Worm (Caenorhabditis elegans) whole organism, L3 larva: Measurements from ENCODE around the gene C07H4.1.

ENCODE experiments used
- R02D3.7 ChIP-seq: fragments of 150-350 bp; optimal IDR thresholded peaks from 2 replicates; lab custom pipeline; 2014; ENCODE audit warnings: missing biosample characterization, missing genetic modification characterization
- ZK546.5 ChIP-seq: sonication (generic microtip); optimal IDR thresholded peaks from 2 replicates; lab custom pipeline; 2017; ENCODE audit warnings: missing biosample characterization, missing genetic modification characterization
- aly-2 ChIP-seq: fragments of 150-350 bp; optimal IDR thresholded peaks from 2 replicates; lab custom pipeline; 2014; ENCODE audit warnings: missing biosample characterization, missing genetic modification characterization
- ama-1 ChIP-seq: fragments of 150-350 bp; optimal IDR thresholded peaks from 2 replicates; lab custom pipeline; 2018
- ceh-9 ChIP-seq: sonication (generic microtip); optimal IDR thresholded peaks from 2 replicates; lab custom pipeline; 2018; ENCODE audit warnings: missing biosample characterization, missing genetic modification characterization
- egl-27 ChIP-seq: sonication (generic microtip); optimal IDR thresholded peaks from 4 replicates; lab custom pipeline; 2017; ENCODE audit warnings: missing biosample characterization, missing genetic modification reagents, missing genetic modification characterization
- elt-1 ChIP-seq: fragments of 150-350 bp; optimal IDR thresholded peaks from 2 replicates; lab custom pipeline; 2014; ENCODE audit warnings: missing biosample characterization, missing genetic modification characterization
- elt-2 ChIP-seq: sonication (generic microtip); optimal IDR thresholded peaks from 2 replicates; lab custom pipeline; 2016; ENCODE audit warnings: missing genetic modification reagents, mild to moderate bottlenecking, missing genetic modification characterization, missing compliant biosample characterization
- elt-3 ChIP-seq, 3 experiments: fragments of 150-350 bp in 1 of 3; sonication (generic microtip) in 2 of 3; optimal IDR thresholded peaks; 2 replicates in 2 of 3; 4 replicates in 1 of 3; lab custom pipeline; 2014 to 2017; ENCODE audit warnings: missing biosample characterization in 3 of 3, missing genetic modification characterization in 3 of 3
- fkh-10 ChIP-seq: sonication (generic microtip); optimal IDR thresholded peaks from 2 replicates; lab custom pipeline; 2017; ENCODE audit warnings: missing biosample characterization, missing genetic modification reagents, missing genetic modification characterization
- fkh-2 ChIP-seq: fragments of 150-350 bp; optimal IDR thresholded peaks from 2 replicates; lab custom pipeline; 2014; ENCODE audit warnings: missing biosample characterization, missing genetic modification reagents, missing genetic modification characterization
- hmg-11 ChIP-seq: sonication (generic microtip); optimal IDR thresholded peaks from 2 replicates; lab custom pipeline; 2016; ENCODE audit warnings: missing genetic modification characterization, missing compliant biosample characterization
- jun-1 ChIP-seq: fragments of 150-350 bp; optimal IDR thresholded peaks from 2 replicates; lab custom pipeline; 2014; ENCODE audit warnings: missing biosample characterization, missing genetic modification reagents, missing genetic modification characterization
- lin-15B ChIP-seq: fragments of 150-350 bp; optimal IDR thresholded peaks from 2 replicates; lab custom pipeline; 2014; ENCODE audit warnings: missing biosample characterization, missing genetic modification characterization
- lin-39 ChIP-seq: fragments of 150-350 bp; optimal IDR thresholded peaks from 2 replicates; lab custom pipeline; 2018; ENCODE audit warnings: missing biosample characterization, missing genetic modification reagents, missing genetic modification characterization
- lsy-12 ChIP-seq: sonication (generic microtip); optimal IDR thresholded peaks from 2 replicates; lab custom pipeline; 2016; ENCODE audit warnings: mild to moderate bottlenecking, missing genetic modification characterization, missing compliant biosample characterization
- mdl-1 ChIP-seq: fragments of 150-350 bp; optimal IDR thresholded peaks from 2 replicates; lab custom pipeline; 2014; ENCODE audit warnings: missing biosample characterization, missing genetic modification characterization
- mml-1 ChIP-seq: fragments of 150-350 bp; sonication (generic microtip); optimal IDR thresholded peaks from 3 replicates; lab custom pipeline; 2014; ENCODE audit warnings: missing biosample characterization, missing genetic modification characterization
- nfya-1 ChIP-seq: sonication (generic microtip); optimal IDR thresholded peaks from 2 replicates; lab custom pipeline; 2017; ENCODE audit warnings: missing genetic modification characterization, mild to moderate bottlenecking, missing compliant biosample characterization, antibody characterized with exemption, moderate library complexity; ENCODE audit not compliant: insufficient read depth
- nhr-12 ChIP-seq: fragments of 150-350 bp; optimal IDR thresholded peaks from 2 replicates; lab custom pipeline; 2014; ENCODE audit warnings: missing biosample characterization, missing genetic modification characterization
- nhr-23 ChIP-seq: fragments of 150-350 bp; optimal IDR thresholded peaks from 2 replicates; lab custom pipeline; 2014; ENCODE audit warnings: missing biosample characterization, missing genetic modification reagents, missing genetic modification characterization
- nhr-25 ChIP-seq: sonication (generic microtip); optimal IDR thresholded peaks from 2 replicates; lab custom pipeline; 2017; ENCODE audit warnings: missing biosample characterization, missing genetic modification characterization
- nhr-28 ChIP-seq: fragments of 150-350 bp; optimal IDR thresholded peaks from 2 replicates; lab custom pipeline; 2014; ENCODE audit warnings: missing biosample characterization, missing genetic modification characterization
- nhr-67 ChIP-seq: fragments of 150-350 bp; optimal IDR thresholded peaks from 2 replicates; lab custom pipeline; 2014; ENCODE audit warnings: missing biosample characterization, missing genetic modification characterization
- nhr-76 ChIP-seq: fragments of 150-350 bp; sonication (generic microtip); optimal IDR thresholded peaks from 5 replicates; lab custom pipeline; 2014; ENCODE audit warnings: missing biosample characterization, missing genetic modification characterization
- nhr-77 ChIP-seq: fragments of 150-350 bp; optimal IDR thresholded peaks from 2 replicates; lab custom pipeline; 2014; ENCODE audit warnings: missing biosample characterization, missing genetic modification characterization
- pha-4 ChIP-seq: fragments of 150-350 bp; optimal IDR thresholded peaks from 2 replicates; lab custom pipeline; 2014; ENCODE audit warnings: missing biosample characterization, missing genetic modification reagents, missing genetic modification characterization
- sea-2 ChIP-seq: fragments of 150-350 bp; sonication (generic microtip); optimal IDR thresholded peaks from 4 replicates; lab custom pipeline; 2014; ENCODE audit warnings: missing biosample characterization, missing genetic modification reagents, missing genetic modification characterization
- skn-1 ChIP-seq: fragments of 150-350 bp; optimal IDR thresholded peaks from 2 replicates; lab custom pipeline; 2014; ENCODE audit warnings: missing biosample characterization, missing genetic modification characterization
- tbx-2 ChIP-seq: sonication (generic microtip); optimal IDR thresholded peaks from 2 replicates; lab custom pipeline; 2016; ENCODE audit warnings: mild to moderate bottlenecking, missing genetic modification characterization, missing compliant biosample characterization
- unc-62 ChIP-seq: fragments of 150-350 bp; sonication (generic microtip); optimal IDR thresholded peaks from 4 replicates; lab custom pipeline; 2014; ENCODE audit warnings: missing biosample characterization, missing genetic modification reagents, missing genetic modification characterization
- zag-1 ChIP-seq: fragments of 150-350 bp; optimal IDR thresholded peaks from 2 replicates; lab custom pipeline; 2014; ENCODE audit warnings: missing biosample characterization, missing genetic modification characterization
- ztf-4 ChIP-seq: fragments of 150-350 bp; optimal IDR thresholded peaks from 2 replicates; lab custom pipeline; 2014; ENCODE audit warnings: missing biosample characterization, missing genetic modification characterization

The C07H4.1 gene

DNA sequence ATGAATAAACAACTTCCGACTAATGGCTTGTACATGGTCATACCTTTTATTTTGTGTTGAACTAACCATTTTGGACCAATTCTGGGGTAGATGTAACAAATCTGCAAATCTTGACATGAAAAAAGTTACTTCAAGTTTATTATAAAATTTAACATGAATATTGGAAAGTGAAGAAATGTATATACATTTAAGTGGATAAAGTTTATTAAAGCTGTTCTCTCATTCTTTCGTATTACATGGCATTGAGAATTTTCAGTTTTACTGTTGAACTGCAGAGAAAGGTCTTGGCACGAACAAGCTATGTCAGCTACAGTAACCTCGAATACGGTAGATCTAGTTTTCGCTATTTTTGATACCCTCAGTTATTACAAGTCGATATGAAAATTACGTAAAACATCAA, at the start of gene C07H4.1:
TSS of gene C07H4.1 (minus strand) at position 101 of the 400 bp plus-strand sequence.
- TF ChIP-seq nhr-25 (no peak), hmg-11 (tag; lab: Kevin White, UChicago) (no peak), lin-39 (tag; lab: Kevin White, UChicago) (no peak), egl-27 (tag; lab: Kevin White, UChicago) (no peak), elt-1 (tag; lab: Kevin White, UChicago) (no peak), mdl-1 (tag; lab: Kevin White, UChicago) (no peak), ama-1 (lab: Kevin White, UChicago) (no peak), nhr-23 (no peak), ceh-9 (tag; lab: Kevin White, UChicago) (no peak)

DNA sequence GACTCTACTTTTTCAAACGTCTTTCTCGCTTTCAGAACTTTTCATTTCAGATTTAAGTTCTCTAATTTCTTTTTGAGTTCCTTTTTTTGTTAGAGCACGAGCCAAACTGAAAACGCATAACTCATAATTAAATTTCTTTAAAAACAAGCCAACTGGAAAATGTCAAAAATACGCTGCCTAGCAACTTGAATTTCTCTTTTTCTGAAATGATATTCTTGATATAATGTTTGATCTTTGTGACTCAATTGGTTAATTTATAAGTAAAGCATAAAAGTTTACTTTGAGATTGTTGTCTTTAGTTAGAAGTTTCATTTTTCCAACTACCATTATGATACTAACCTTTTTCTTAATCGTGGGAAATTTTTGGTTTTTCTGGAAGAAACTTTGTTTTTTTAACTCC, 47.6 kb upstream of the C07H4.1 start:
- TF ChIP-seq R02D3.7 (tag; lab: Kevin White, UChicago), result no peak
- TF ChIP-seq ama-1 (lab: Kevin White, UChicago), result no peak
- no peak for TF ChIP-seq ZK546.5
- no peak for TF ChIP-seq elt-1 (tag; lab: Kevin White, UChicago)
- no peak for TF ChIP-seq fkh-10 (GFP tag; lab: Kevin White, UChicago)
- TF ChIP-seq elt-3 (tag; optimal IDR thresholded peaks at IDR 0.05; lab: Kevin White, UChicago), result no peak
- TF ChIP-seq mml-1 (tag; lab: Kevin White, UChicago), result no peak
- TF ChIP-seq skn-1 (tag; lab: Kevin White, UChicago), result no peak
- TF ChIP-seq nhr-28 (tag; lab: Kevin White, UChicago), result no peak
- TF ChIP-seq ceh-9 (tag; lab: Kevin White, UChicago), result no peak
- TF ChIP-seq nhr-77, result no peak
- TF ChIP-seq lsy-12, result no peak
- no peak for TF ChIP-seq zag-1 (tag; lab: Kevin White, UChicago)
- no peak for TF ChIP-seq aly-2 (tag; lab: Kevin White, UChicago)
- TF ChIP-seq lin-15B (tag; lab: Kevin White, UChicago), result no peak
- TF ChIP-seq, all 47 proteins: peak for 0

DNA sequence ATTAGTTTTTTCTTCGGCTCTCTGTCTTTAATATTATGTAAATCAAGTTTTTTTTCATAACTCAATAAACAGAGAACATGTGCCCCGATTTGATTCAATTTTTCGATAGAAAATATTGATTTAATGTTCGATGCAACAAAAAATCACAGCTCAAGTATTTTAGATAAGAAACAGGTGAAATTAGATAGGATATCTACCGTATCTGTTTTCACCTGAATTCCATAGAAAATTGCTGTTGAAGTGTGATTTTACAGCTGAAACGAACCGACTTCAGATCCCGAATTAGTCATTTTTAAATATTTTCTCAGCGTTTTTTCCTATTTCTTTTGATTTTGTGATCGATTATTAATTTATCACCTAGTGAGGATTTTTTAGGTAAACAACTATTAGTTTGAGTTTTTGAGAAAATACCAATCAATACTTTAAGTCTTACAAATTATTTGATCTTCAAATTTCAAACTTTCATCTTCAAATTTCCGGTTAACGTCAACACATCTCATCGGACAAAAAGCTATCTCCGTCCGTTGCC, 45.8 kb upstream of the C07H4.1 start, which contains the start of gene Y9C2UA.1:
TSS of gene Y9C2UA.1 (plus strand) at position 479 of the 529 bp plus-strand sequence.
- TF ChIP-seq tbx-2 (no peak), unc-62 (no peak), ZK546.5 (no peak), sea-2 (GFP tag; lab: Kevin White, UChicago) (no peak)
- TF ChIP-seq, all 47 proteins: peak for 0

DNA sequence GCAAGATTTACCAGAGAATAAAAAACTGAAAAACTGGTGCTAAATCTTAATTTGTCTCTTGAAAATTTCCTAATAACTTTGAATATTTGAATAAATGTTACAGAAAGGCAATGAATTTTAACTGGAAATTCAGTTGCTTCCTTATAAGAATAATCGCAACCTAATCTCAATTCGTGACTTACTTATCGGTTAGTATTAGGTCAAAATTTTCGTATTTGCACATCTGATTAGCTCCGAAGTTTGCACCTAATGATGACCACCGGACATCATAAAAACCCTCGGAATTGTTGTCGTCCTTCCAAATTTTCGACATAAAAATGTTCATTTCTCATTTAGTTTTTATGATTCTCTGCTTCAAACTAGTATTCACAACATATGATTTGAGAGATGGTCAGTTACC, 44.3 kb upstream of the C07H4.1 start, which contains the start of gene C16D2.3:
TSS of gene C16D2.3 (plus strand) at position 301 of the 400 bp plus-strand sequence.
- TF ChIP-seq aly-2 (tag; lab: Kevin White, UChicago), result no peak
- no peak for TF ChIP-seq fkh-2 (tag; lab: Kevin White, UChicago)
- TF ChIP-seq R02D3.7 (tag; lab: Kevin White, UChicago), result no peak
- no peak for TF ChIP-seq egl-27 (tag; lab: Kevin White, UChicago)
- TF ChIP-seq ztf-4, result no peak
- no peak for TF ChIP-seq nfya-1 (tag; lab: Kevin White, UChicago)
- no peak for TF ChIP-seq elt-2 (tag; lab: Kevin White, UChicago)

DNA sequence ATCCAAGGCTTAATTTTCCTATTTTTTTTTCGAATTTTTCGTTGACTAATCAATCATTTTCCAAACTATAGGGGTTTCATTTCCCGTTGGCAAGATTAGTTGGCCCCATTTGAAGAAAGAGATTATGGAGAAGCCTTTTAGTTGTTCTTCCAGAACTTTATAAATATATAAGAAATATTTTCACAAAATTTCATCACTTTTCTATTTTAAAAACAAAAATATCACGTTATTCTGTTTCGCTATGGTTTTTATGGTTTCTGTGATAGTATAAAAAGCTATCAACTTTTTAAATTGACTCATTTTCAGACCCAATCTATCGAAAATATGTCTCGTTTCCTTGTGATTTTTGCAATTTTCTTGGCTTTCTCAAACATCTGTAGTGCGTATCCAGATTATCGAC, 42.4 kb upstream of the C07H4.1 start, which contains the start of gene nlp-78:
TSS of gene nlp-78 (plus strand) at position 301 of the 400 bp plus-strand sequence.
- no peak for TF ChIP-seq elt-1 (tag; lab: Kevin White, UChicago)
- no peak for TF ChIP-seq nhr-12 (tag; lab: Kevin White, UChicago)
- TF ChIP-seq nhr-67 (tag; lab: Kevin White, UChicago), result no peak
- no peak for TF ChIP-seq nhr-23
- TF ChIP-seq pha-4 (tag; lab: Kevin White, UChicago), result no peak
- TF ChIP-seq nhr-76 (tag; lab: Kevin White, UChicago), result no peak
- TF ChIP-seq mdl-1 (tag; lab: Kevin White, UChicago), result no peak
- TF ChIP-seq zag-1 (tag; lab: Kevin White, UChicago), result no peak
- no peak for TF ChIP-seq lsy-12
- TF ChIP-seq hmg-11 (tag; lab: Kevin White, UChicago), result no peak
- TF ChIP-seq R02D3.7 (tag; lab: Kevin White, UChicago), result no peak
- no peak for TF ChIP-seq jun-1
- TF ChIP-seq ZK546.5, result no peak
- TF ChIP-seq lin-39 (tag; lab: Kevin White, UChicago), result no peak
- no peak for TF ChIP-seq tbx-2
- no peak for TF ChIP-seq fkh-2 (tag; lab: Kevin White, UChicago)
